Comparison of ENCODE assay signal across 2 fruit fly cellular contexts in genomic region chrX:20629360-20629759, dm6.
TF ChIP-seq lines count a peak whose summit lies in the region.

No protein-coding gene starts in this region.

- peak; percentile 65 to 70 for TF ChIP-seq CTCF in S2 (optimal IDR thresholded peaks at IDR 0.05; lab: Kevin White, UChicago)
- TF ChIP-seq CTCF in whole organism, embryonic (GFP tag; optimal IDR thresholded peaks at IDR 0.05; lab: Kevin White, UChicago) = peak; percentile 86

TF ChIP-seq in whole organism, embryonic, 481 proteins besides CTCF, POLR2A, EP300 and RAD21:
- TF ChIP-seq Dfd (GFP tag; optimal IDR thresholded peaks at IDR 0.05; lab: Kevin White, UChicago) (no peak), bowl (GFP tag; IDR thresholded peaks at IDR 0.05; lab: Robert Waterston, UW) (no peak), CG7372 (GFP tag; IDR thresholded peaks at IDR 0.05; lab: Robert Waterston, UW) (no peak), schlank (tag; optimal IDR thresholded peaks at IDR 0.05; lab: Kevin White, UChicago) (no peak), Nf-YB (GFP tag; optimal IDR thresholded peaks at IDR 0.05; lab: Kevin White, UChicago) (peak; percentile 80), hkb (optimal IDR thresholded peaks at IDR 0.05; lab: Kevin White, UChicago) (no peak), hkb (GFP tag; IDR thresholded peaks at IDR 0.05; lab: Robert Waterston, UW) (no peak), Spps (tag; optimal IDR thresholded peaks at IDR 0.05; lab: Kevin White, UChicago) (no peak), z (GFP tag; IDR thresholded peaks at IDR 0.05; lab: Robert Waterston, UW) (no peak), CG42726 (GFP tag; IDR thresholded peaks at IDR 0.05; lab: Robert Waterston, UW; ENCODE audit: partially characterized antibody) (no peak), Nf-YA (GFP tag; IDR thresholded peaks at IDR 0.05; lab: Robert Waterston, UW) (no peak), cg (GFP tag; optimal IDR thresholded peaks at IDR 0.05; lab: Kevin White, UChicago) (peak; percentile 6), CG12155 (GFP tag; optimal IDR thresholded peaks at IDR 0.05; lab: Kevin White, UChicago) (no peak), Doc3 (GFP tag; IDR thresholded peaks at IDR 0.05; lab: Robert Waterston, UW; ENCODE audit: partially characterized antibody) (no peak), ind (GFP tag; optimal IDR thresholded peaks at IDR 0.05; lab: Kevin White, UChicago) (no peak), CG16863 (GFP tag; optimal IDR thresholded peaks at IDR 0.05; lab: Kevin White, UChicago) (no peak), Nf-YC (tag; optimal IDR thresholded peaks at IDR 0.05; lab: Kevin White, UChicago) (peak; percentile 58), CG15073 (GFP tag; optimal IDR thresholded peaks at IDR 0.05; lab: Kevin White, UChicago) (no peak), Rx (GFP tag; IDR thresholded peaks at IDR 0.05; lab: Robert Waterston, UW) (no peak), CG11456 (GFP tag; IDR thresholded peaks at IDR 0.05; lab: Robert Waterston, UW) (0 out of 3 replicates have a peak, but pooled peaks have one; percentile 22), row (GFP tag; IDR thresholded peaks at IDR 0.05; lab: Robert Waterston, UW) (no peak)
